Worm (Caenorhabditis elegans): ENCODE results near the gene ule-5.

The ule-5 gene

DNA sequence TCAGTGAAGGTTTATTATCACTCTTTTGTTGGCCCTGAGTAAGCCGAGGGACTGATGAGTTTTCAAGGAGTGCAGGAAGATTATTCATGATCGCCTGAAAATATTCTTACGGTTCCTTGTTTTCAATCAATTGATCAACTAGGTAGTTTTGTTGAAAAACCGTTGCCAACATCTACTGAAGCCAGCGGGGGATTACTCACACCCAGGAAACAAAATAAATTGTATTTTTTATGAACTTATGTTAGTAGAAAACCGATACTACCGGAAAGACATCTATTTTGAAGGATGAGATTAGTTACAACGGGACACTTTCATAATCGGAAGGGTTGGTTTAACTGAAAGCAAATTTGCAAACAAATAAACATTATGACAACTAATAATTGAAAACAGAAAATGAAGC lies 4.8 kb upstream of the ule-5 start, which contains the start of gene Y62H9A.2:
Y62H9A.2 (minus strand) TSS at position 101 of the 400 bp plus-strand sequence.
- TF ChIP-seq mab-5 (tag; optimal IDR thresholded peaks at IDR 0.05) = no peak
- TF ChIP-seq unc-120 (tag; optimal IDR thresholded peaks at IDR 0.05; ENCODE audit: poor library complexity, severe bottlenecking) = no peak
- no peak for TF ChIP-seq cnd-1 (tag; optimal IDR thresholded peaks at IDR 0.05)
- TF ChIP-seq unc-62 (GFP tag; optimal IDR thresholded peaks at IDR 0.05) = no peak
- TF ChIP-seq hlh-1 (tag; optimal IDR thresholded peaks at IDR 0.05) = no peak
- no peak for TF ChIP-seq bed-3 (GFP tag; optimal IDR thresholded peaks at IDR 0.05)
- TF ChIP-seq mep-1 (tag; optimal IDR thresholded peaks at IDR 0.05) = no peak
- no peak for TF ChIP-seq flh-1 (GFP tag; optimal IDR thresholded peaks at IDR 0.05)
- TF ChIP-seq zip-8 (tag; optimal IDR thresholded peaks at IDR 0.05) = no peak
- no peak for TF ChIP-seq lin-32 (GFP tag; optimal IDR thresholded peaks at IDR 0.05)
- TF ChIP-seq lsy-2 (tag; optimal IDR thresholded peaks at IDR 0.05) = no peak
- TF ChIP-seq nhr-2 (tag; optimal IDR thresholded peaks at IDR 0.05) = no peak

- TF ChIP-seq M03D4.4 (tag; optimal IDR thresholded peaks at IDR 0.05) (no peak), unc-120 (tag; optimal IDR thresholded peaks at IDR 0.05; ENCODE audit: poor library complexity, severe bottlenecking) (no peak), elt-3 (tag; optimal IDR thresholded peaks at IDR 0.05) (no peak), snpc-4 (tag; optimal IDR thresholded peaks at IDR 0.05) (no peak), tbx-8 (GFP tag; optimal IDR thresholded peaks at IDR 0.05) (no peak), unc-62 (GFP tag; optimal IDR thresholded peaks at IDR 0.05) (no peak), mab-5 (tag; optimal IDR thresholded peaks at IDR 0.05) (no peak), mls-2 (tag; optimal IDR thresholded peaks at IDR 0.05) (no peak), ztf-11 (tag; optimal IDR thresholded peaks at IDR 0.05) (no peak), blmp-1 (tag; optimal IDR thresholded peaks at IDR 0.05) (no peak), nhr-237 (tag; optimal IDR thresholded peaks at IDR 0.05) (no peak), ceh-43 (GFP tag; optimal IDR thresholded peaks at IDR 0.05) (no peak), ceh-83 (GFP tag; optimal IDR thresholded peaks at IDR 0.05) (no peak), lin-13 (tag; optimal IDR thresholded peaks at IDR 0.05) (no peak), pha-4 (tag; optimal IDR thresholded peaks at IDR 0.05) (no peak), ham-2 (GFP tag; optimal IDR thresholded peaks at IDR 0.05) (no peak), drap-1 (GFP tag; optimal IDR thresholded peaks at IDR 0.05) (no peak)
Measured at ce11 chrX:11879871-11880270, 3.1 kb upstream of the ule-5 start, which contains the start of the genes Y62H9A.3 and Y62H9A.4. Gene Y62H9A.3, minus strand, starts transcription at chrX:11879971. Gene Y62H9A.4, plus strand, starts transcription at chrX:11880126.

- TF ChIP-seq mep-1 (tag; optimal IDR thresholded peaks at IDR 0.05) (no peak), lin-13 (tag; optimal IDR thresholded peaks at IDR 0.05) (no peak), cnd-1 (tag; optimal IDR thresholded peaks at IDR 0.05) (no peak), ceh-39 (tag; optimal IDR thresholded peaks at IDR 0.05) (no peak), blmp-1 (tag; optimal IDR thresholded peaks at IDR 0.05) (no peak), ceh-83 (GFP tag; optimal IDR thresholded peaks at IDR 0.05) (no peak), unc-120 (tag; optimal IDR thresholded peaks at IDR 0.05; ENCODE audit: poor library complexity, severe bottlenecking) (no peak), ces-1 (GFP tag; optimal IDR thresholded peaks at IDR 0.05) (no peak), mls-2 (tag; optimal IDR thresholded peaks at IDR 0.05) (no peak), tbx-8 (GFP tag; optimal IDR thresholded peaks at IDR 0.05) (no peak), snpc-4 (tag; optimal IDR thresholded peaks at IDR 0.05) (no peak), lin-32 (GFP tag; optimal IDR thresholded peaks at IDR 0.05) (no peak), nhr-2 (tag; optimal IDR thresholded peaks at IDR 0.05) (no peak), ceh-43 (GFP tag; optimal IDR thresholded peaks at IDR 0.05) (no peak)
Measured at ce11 chrX:11885577-11885976, 2.6 kb downstream of the ule-5 start, which contains the start of gene Y62H9A.7. Gene Y62H9A.7, minus strand, starts transcription at chrX:11885677.

- TF ChIP-seq nhr-76 (tag; optimal IDR thresholded peaks at IDR 0.05) = no peak
- no peak for TF ChIP-seq ham-2 (GFP tag; optimal IDR thresholded peaks at IDR 0.05)
- TF ChIP-seq sptf-1 (tag; optimal IDR thresholded peaks at IDR 0.05) = no peak
Measured at ce11 chrX:11892328-11892727, 9.4 kb downstream of the ule-5 start, which contains the start of gene Y62H9A.8. Gene Y62H9A.8, minus strand, starts transcription at chrX:11892428.

- no peak for TF ChIP-seq bed-3 (GFP tag; optimal IDR thresholded peaks at IDR 0.05)
- no peak for TF ChIP-seq nhr-237 (tag; optimal IDR thresholded peaks at IDR 0.05)
- TF ChIP-seq nhr-28 (tag; optimal IDR thresholded peaks at IDR 0.05) = no peak
- TF ChIP-seq mls-2 (tag; optimal IDR thresholded peaks at IDR 0.05) = no peak
- TF ChIP-seq lin-13 (tag; optimal IDR thresholded peaks at IDR 0.05) = no peak
- TF ChIP-seq unc-62 (GFP tag; optimal IDR thresholded peaks at IDR 0.05) = no peak
- TF ChIP-seq mep-1 (tag; optimal IDR thresholded peaks at IDR 0.05) = no peak
- no peak for TF ChIP-seq mab-5 (tag; optimal IDR thresholded peaks at IDR 0.05)
- TF ChIP-seq elt-1 (tag; optimal IDR thresholded peaks at IDR 0.05; ENCODE audit: borderline replicate concordance, insufficient read depth) = no peak
- no peak for TF ChIP-seq ces-1 (GFP tag; optimal IDR thresholded peaks at IDR 0.05)
- TF ChIP-seq ceh-43 (GFP tag; optimal IDR thresholded peaks at IDR 0.05) = no peak
- no peak for TF ChIP-seq blmp-1 (tag; optimal IDR thresholded peaks at IDR 0.05)
- TF ChIP-seq M03D4.4 (tag; optimal IDR thresholded peaks at IDR 0.05) = no peak
- TF ChIP-seq flh-1 (GFP tag; optimal IDR thresholded peaks at IDR 0.05) = no peak
- no peak for TF ChIP-seq pha-4 (tag; optimal IDR thresholded peaks at IDR 0.05)
- TF ChIP-seq nhr-2 (tag; optimal IDR thresholded peaks at IDR 0.05) = no peak
- TF ChIP-seq drap-1 (GFP tag; optimal IDR thresholded peaks at IDR 0.05) = no peak
Measured at ce11 chrX:11896708-11897107, 13.8 kb downstream of the ule-5 start.

All from whole organism, mixed stage, embryonic.